Fruit fly (Drosophila melanogaster) whole organism, embryonic: ENCODE data around the gene wda.

Experiments used
- Bdp1 ChIP-seq: fragments of 200-800 bp; sonication (Bioruptor generic); optimal IDR thresholded peaks from 3 replicates; lab custom pipeline; 2016; ENCODE audit warnings: missing biosample characterization, missing genetic modification characterization
- Blimp-1 ChIP-seq: fragments of 200-800 bp; sonication (Bioruptor generic); optimal IDR thresholded peaks from 3 replicates; lab custom pipeline; 2018; ENCODE audit warnings: missing biosample characterization, missing genetic modification characterization, mild to moderate bottlenecking, moderate library complexity, missing genetic modification reagents
- CG10543 ChIP-seq: fragments of 200-800 bp; sonication (Bioruptor generic); optimal IDR thresholded peaks from 3 replicates; lab custom pipeline; 2017; ENCODE audit warnings: missing biosample characterization, mild to moderate bottlenecking, missing genetic modification characterization, moderate library complexity
- CG10565 ChIP-seq: fragments of 200-800 bp; sonication (Bioruptor generic); optimal IDR thresholded peaks from 3 replicates; lab custom pipeline; 2016; ENCODE audit warnings: missing biosample characterization, mild to moderate bottlenecking, missing genetic modification characterization
- CG12155 ChIP-seq: fragments of 200-800 bp; sonication (Bioruptor generic); optimal IDR thresholded peaks from 3 replicates; lab custom pipeline; 2016; ENCODE audit warnings: missing biosample characterization, missing genetic modification characterization
- CG12659 ChIP-seq: fragments of 200-800 bp; sonication (Bioruptor generic); optimal IDR thresholded peaks from 3 replicates; lab custom pipeline; 2017; ENCODE audit warnings: mild to moderate bottlenecking, missing biosample characterization, missing genetic modification reagents, missing genetic modification characterization
- CG12769 ChIP-seq: fragments of 200-800 bp; sonication (Bioruptor generic); optimal IDR thresholded peaks from 2 replicates; lab custom pipeline; 2019; ENCODE audit warnings: missing biosample characterization, mild to moderate bottlenecking, missing genetic modification characterization, moderate library complexity
- CG17328 ChIP-seq: fragments of 200-800 bp; sonication (Bioruptor generic); IDR thresholded peaks from 2 replicates; pipeline ENCODE4 v1.3.6; 2022; ENCODE audit warnings: missing biosample characterization, missing genetic modification characterization
- CG2129 ChIP-seq: fragments of 200-800 bp; sonication (Bioruptor generic); IDR thresholded peaks from 2 replicates; pipeline ENCODE4 v1.3.6; 2022; ENCODE audit warnings: missing biosample characterization, missing genetic modification characterization; ENCODE audit not compliant: partially characterized antibody
- CG3281 ChIP-seq: fragments of 200-800 bp; sonication (Bioruptor generic); optimal IDR thresholded peaks from 3 replicates; lab custom pipeline; 2017; ENCODE audit warnings: missing biosample characterization, mild to moderate bottlenecking, missing genetic modification characterization
- CG4328 ChIP-seq: fragments of 200-800 bp; sonication (Bioruptor generic); optimal IDR thresholded peaks from 3 replicates; lab custom pipeline; 2017; ENCODE audit warnings: missing biosample characterization, missing genetic modification reagents, missing genetic modification characterization
- CG4730 ChIP-seq: fragments of 200-800 bp; sonication (Bioruptor generic); IDR thresholded peaks from 2 replicates; pipeline ENCODE4 v1.3.6; 2022; ENCODE audit warnings: missing biosample characterization, missing genetic modification characterization
- CG6175 ChIP-seq: fragments of 200-800 bp; sonication (Bioruptor generic); IDR thresholded peaks from 3 replicates; pipeline ENCODE4 v1.3.6; 2022; ENCODE audit warnings: missing biosample characterization, missing genetic modification characterization
- CG7928 ChIP-seq: fragments of 200-800 bp; sonication (Bioruptor generic); optimal IDR thresholded peaks from 2 replicates; lab custom pipeline; 2017; ENCODE audit warnings: missing biosample characterization, mild to moderate bottlenecking, missing genetic modification characterization
- CG9932 ChIP-seq: fragments of 200-800 bp; sonication (Bioruptor generic); IDR thresholded peaks from 2 replicates; pipeline ENCODE4 v1.3.6; 2022; ENCODE audit warnings: missing biosample characterization, missing genetic modification characterization
- CoRest ChIP-seq: fragments of 200-800 bp; sonication (Bioruptor generic); optimal IDR thresholded peaks from 3 replicates; lab custom pipeline; 2018; ENCODE audit warnings: missing biosample characterization, mild to moderate bottlenecking, missing genetic modification characterization, moderate library complexity
- Dek ChIP-seq: fragments of 200-800 bp; sonication (Bioruptor generic); optimal IDR thresholded peaks from 3 replicates; lab custom pipeline; 2019; ENCODE audit warnings: missing biosample characterization, mild to moderate bottlenecking, missing genetic modification characterization, moderate library complexity
- Doc3 ChIP-seq: fragments of 200-800 bp; sonication (Bioruptor generic); IDR thresholded peaks from 3 replicates; pipeline ENCODE4 v1.3.6; 2022; ENCODE audit warnings: missing biosample characterization, missing genetic modification characterization; ENCODE audit not compliant: partially characterized antibody
- Drgx ChIP-seq: fragments of 200-800 bp; sonication (Bioruptor generic); IDR thresholded peaks from 2 replicates; pipeline ENCODE4 v1.3.6; 2022; ENCODE audit warnings: missing biosample characterization, missing genetic modification characterization
- Ets65A ChIP-seq: fragments of 200-800 bp; sonication (Bioruptor generic); peaks from one replicate; lab custom pipeline; 2016; ENCODE audit warnings: missing biosample characterization, missing genetic modification characterization
- HLH54F ChIP-seq: fragments of 200-800 bp; sonication (Bioruptor generic); optimal IDR thresholded peaks from 3 replicates; lab custom pipeline; 2016; ENCODE audit warnings: missing biosample characterization, missing genetic modification characterization
- Hr3 ChIP-seq: fragments of 200-800 bp; sonication (Bioruptor generic); optimal IDR thresholded peaks from 3 replicates; lab custom pipeline; 2016; ENCODE audit warnings: missing biosample characterization, missing genetic modification characterization
- Hr39 ChIP-seq: fragments of >200 bp; optimal IDR thresholded peaks from 2 replicates; lab custom pipeline; 2017
- Ptx1 ChIP-seq: fragments of 200-800 bp; sonication (Bioruptor generic); IDR thresholded peaks from 2 replicates; pipeline ENCODE4 v1.3.6; 2022; ENCODE audit warnings: missing biosample characterization, missing genetic modification characterization
- Rfx ChIP-seq: fragments of 200-800 bp; sonication (Bioruptor generic); IDR thresholded peaks from 2 replicates; pipeline ENCODE4 v1.3.6; 2022; ENCODE audit warnings: missing biosample characterization, missing genetic modification characterization
- Spps ChIP-seq: fragments of 200-800 bp; sonication (Bioruptor generic); optimal IDR thresholded peaks from 2 replicates; lab custom pipeline; 2018; ENCODE audit warnings: missing biosample characterization, mild to moderate bottlenecking, missing genetic modification characterization
- abd-A ChIP-seq: fragments of 200-800 bp; sonication (Bioruptor generic); optimal IDR thresholded peaks from 3 replicates; lab custom pipeline; 2019; ENCODE audit warnings: missing biosample characterization, mild to moderate bottlenecking, missing genetic modification characterization, moderate library complexity
- amos ChIP-seq: fragments of 200-800 bp; sonication (Bioruptor generic); IDR thresholded peaks from 2 replicates; pipeline ENCODE4 v1.3.6; 2022; ENCODE audit warnings: missing biosample characterization, missing genetic modification characterization; ENCODE audit not compliant: partially characterized antibody
- br ChIP-seq: fragments of >200 bp; optimal IDR thresholded peaks from 2 replicates; lab custom pipeline; 2017
- chinmo ChIP-seq: fragments of 200-800 bp; sonication (Bioruptor generic); IDR thresholded peaks from 4 replicates; pipeline ENCODE4 v1.3.6; 2022; ENCODE audit warnings: missing biosample characterization, missing genetic modification characterization; ENCODE audit not compliant: partially characterized antibody
- crol ChIP-seq: fragments of 200-800 bp; sonication (Bioruptor generic); IDR thresholded peaks from 2 replicates; pipeline ENCODE4 v1.3.6; 2022; ENCODE audit warnings: missing biosample characterization, missing genetic modification characterization
- crp ChIP-seq, 2 experiments: fragments of 200-800 bp; sonication (Bioruptor generic); optimal IDR thresholded peaks; 2 replicates in 1 of 2; 3 replicates in 1 of 2; lab custom pipeline; 2017; ENCODE audit warnings: missing biosample characterization in 2 of 2, missing genetic modification characterization in 2 of 2, mild to moderate bottlenecking in 1 of 2, moderate library complexity in 1 of 2
- dan ChIP-seq: fragments of 200-800 bp; sonication (Bioruptor generic); IDR thresholded peaks from 2 replicates; pipeline ENCODE4 v1.3.6; 2022; ENCODE audit warnings: missing biosample characterization, missing genetic modification characterization
- dpn ChIP-seq, 2 experiments: fragments of 200-800 bp; sonication (Bioruptor generic); optimal IDR thresholded peaks; 3 replicates each; lab custom pipeline; 2016; ENCODE audit warnings: missing biosample characterization in 2 of 2, missing genetic modification characterization in 2 of 2
- hb ChIP-seq: fragments of 200-800 bp; sonication (Bioruptor generic); IDR thresholded peaks from 3 replicates; pipeline ENCODE4 v1.3.6; 2022; ENCODE audit warnings: missing biosample characterization, missing genetic modification characterization; ENCODE audit not compliant: partially characterized antibody
- lilli ChIP-seq: fragments of 200-800 bp; sonication (Bioruptor generic); optimal IDR thresholded peaks from 3 replicates; lab custom pipeline; 2016; ENCODE audit warnings: missing biosample characterization, missing genetic modification characterization
- mirr ChIP-seq: fragments of 200-800 bp; sonication (Bioruptor generic); optimal IDR thresholded peaks from 3 replicates; lab custom pipeline; 2018; ENCODE audit warnings: missing biosample characterization, mild to moderate bottlenecking, missing genetic modification characterization
- oc ChIP-seq: fragments of 200-800 bp; sonication (Bioruptor generic); optimal IDR thresholded peaks from 2 replicates; lab custom pipeline; 2018; ENCODE audit warnings: missing biosample characterization, mild to moderate bottlenecking, missing genetic modification characterization, moderate library complexity
- otp ChIP-seq: fragments of 200-800 bp; sonication (Bioruptor generic); IDR thresholded peaks from 3 replicates; pipeline ENCODE4, ENCODE4 v1.3.6; 2022; ENCODE audit warnings: missing biosample characterization, missing genetic modification characterization
- row ChIP-seq: fragments of 200-800 bp; sonication (Bioruptor generic); IDR thresholded peaks from 3 replicates; pipeline ENCODE4 v1.3.6; 2022; ENCODE audit warnings: missing biosample characterization, missing genetic modification characterization
- sob ChIP-seq: fragments of 200-800 bp; sonication (Bioruptor generic); IDR thresholded peaks from 2 replicates; pipeline ENCODE4 v1.3.6; 2022; ENCODE audit warnings: missing biosample characterization, missing genetic modification characterization
- sqz ChIP-seq: fragments of 200-800 bp; sonication (Bioruptor generic); optimal IDR thresholded peaks from 3 replicates; lab custom pipeline; 2018; ENCODE audit warnings: missing biosample characterization, mild to moderate bottlenecking, missing genetic modification characterization
- sr ChIP-seq: fragments of 200-800 bp; sonication (Bioruptor generic); IDR thresholded peaks from 3 replicates; pipeline ENCODE4 v1.3.6; 2022; ENCODE audit warnings: missing biosample characterization, missing genetic modification characterization
- stc ChIP-seq: fragments of 200-800 bp; sonication (Bioruptor generic); IDR thresholded peaks from 2 replicates; pipeline ENCODE4 v1.3.6; 2022; ENCODE audit warnings: missing biosample characterization, missing genetic modification characterization
- tup ChIP-seq: fragments of 200-800 bp; sonication (Bioruptor generic); optimal IDR thresholded peaks from 2 replicates; lab custom pipeline; 2016; ENCODE audit warnings: missing biosample characterization, mild to moderate bottlenecking, missing genetic modification characterization, moderate library complexity
- tx ChIP-seq: fragments of 200-800 bp; sonication (Bioruptor generic); optimal IDR thresholded peaks from 2 replicates; lab custom pipeline; 2016; ENCODE audit warnings: missing biosample characterization, missing genetic modification characterization
- unc-4 ChIP-seq: fragments of 200-800 bp; sonication (Bioruptor generic); IDR thresholded peaks from 2 replicates; pipeline ENCODE4 v1.3.6; 2022; ENCODE audit warnings: missing biosample characterization, missing genetic modification characterization; ENCODE audit not compliant: partially characterized antibody
- vnd ChIP-seq: fragments of 200-800 bp; sonication (Bioruptor generic); IDR thresholded peaks from 3 replicates; pipeline ENCODE4 v1.3.6; 2022; ENCODE audit warnings: missing biosample characterization, missing genetic modification characterization; ENCODE audit not compliant: partially characterized antibody
- vvl ChIP-seq: fragments of 200-800 bp; sonication (Bioruptor generic); IDR thresholded peaks from 2 replicates; pipeline ENCODE4 v1.3.6; 2022; ENCODE audit warnings: missing biosample characterization, missing genetic modification characterization
- zfh2 ChIP-seq: fragments of 200-800 bp; sonication (Bioruptor generic); optimal IDR thresholded peaks from 2 replicates; lab custom pipeline; 2016; ENCODE audit warnings: missing biosample characterization, missing genetic modification characterization

wda gene

DNA sequence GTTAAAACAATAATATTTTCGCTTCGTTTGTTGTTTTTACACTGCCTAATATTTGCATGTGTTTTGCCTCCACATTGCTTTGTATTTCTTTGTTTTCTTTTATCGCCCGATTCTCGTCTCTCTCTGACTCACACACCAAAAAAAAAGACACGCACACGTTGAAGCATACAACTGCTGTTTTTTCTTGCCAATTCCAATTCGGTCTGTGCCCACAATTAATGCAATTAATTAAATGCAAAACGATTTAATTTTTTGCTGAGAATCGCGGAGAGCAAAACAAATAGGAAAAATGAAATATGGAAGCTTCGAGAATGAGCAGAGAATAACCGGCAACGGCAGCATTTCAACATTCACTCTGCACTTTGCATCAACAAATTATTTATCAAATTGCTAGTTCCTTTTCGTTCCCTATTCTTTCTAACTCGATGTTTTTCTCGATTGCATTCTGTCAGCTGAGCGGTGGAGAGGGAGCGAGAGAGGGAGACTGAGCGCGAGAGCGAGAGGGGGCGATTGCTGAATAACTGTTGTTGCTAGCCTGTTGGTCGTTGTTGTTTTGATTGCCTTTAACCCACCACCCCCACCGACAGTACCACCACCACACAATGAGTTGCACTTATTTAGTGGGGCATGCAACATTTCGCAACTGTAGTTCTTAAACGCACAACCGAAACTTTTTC, 36.7 kb downstream of the wda start (continued):
- no peak for TF ChIP-seq unc-4 (GFP tag; lab: Robert Waterston, UW)
- no peak for TF ChIP-seq Blimp-1
- no peak for TF ChIP-seq tup (GFP tag; lab: Kevin White, UChicago)
- TF ChIP-seq tx (GFP tag; lab: Kevin White, UChicago): no peak
- no peak for TF ChIP-seq HLH54F (GFP tag; lab: Kevin White, UChicago)
- no peak for TF ChIP-seq lilli (GFP tag; lab: Kevin White, UChicago)
- TF ChIP-seq dpn (GFP tag; optimal IDR thresholded peaks at IDR 0.05; lab: Kevin White, UChicago): no peak
- no peak for TF ChIP-seq br
- TF ChIP-seq CG10543 (GFP tag; lab: Kevin White, UChicago): no peak
- TF ChIP-seq CG17328 (GFP tag; lab: Robert Waterston, UW): no peak
- TF ChIP-seq stc (GFP tag; lab: Robert Waterston, UW): 0 out of 2 replicates have a peak, but pooled peaks have one; percentile 13
- peak; percentile 8 for TF ChIP-seq CG12769 (tag; lab: Kevin White, UChicago)
- no peak for TF ChIP-seq dan (GFP tag; lab: Robert Waterston, UW)
- no peak for TF ChIP-seq CG12659
- TF ChIP-seq amos (GFP tag; lab: Robert Waterston, UW): no peak
- no peak for TF ChIP-seq oc
- TF ChIP-seq CG9932 (GFP tag; lab: Robert Waterston, UW): 0 out of 2 replicates have a peak, but pooled peaks have one; percentile 12
- no peak for TF ChIP-seq CG10565
- TF ChIP-seq CG2129 (GFP tag; lab: Robert Waterston, UW): no peak
- TF ChIP-seq Rfx (GFP tag; lab: Robert Waterston, UW): no peak
- no peak for TF ChIP-seq CG12155 (GFP tag; lab: Kevin White, UChicago)
- peak; percentile 37 for TF ChIP-seq sqz (GFP tag; lab: Kevin White, UChicago)
- no peak for TF ChIP-seq sob (GFP tag; lab: Robert Waterston, UW)
- no peak for TF ChIP-seq Hr39
- TF ChIP-seq CG6175 (GFP tag; lab: Robert Waterston, UW): 0 out of 3 replicates have a peak, but pooled peaks have one; percentile 47
- TF ChIP-seq otp (GFP tag; lab: Robert Waterston, UW): no peak
- TF ChIP-seq vnd: no peak
- peak; percentile 36 for TF ChIP-seq CG3281
- no peak for TF ChIP-seq Ets65A (GFP tag; lab: Kevin White, UChicago)
- no peak for TF ChIP-seq sr (GFP tag; lab: Robert Waterston, UW)
- TF ChIP-seq Ptx1: no peak
- TF ChIP-seq zfh2 (GFP tag; lab: Kevin White, UChicago): no peak
- TF ChIP-seq Hr3 (GFP tag; lab: Kevin White, UChicago): no peak
- peak in 1 of 2 experiments; percentile 66 for TF ChIP-seq crp (GFP tag; optimal IDR thresholded peaks at IDR 0.05; lab: Kevin White, UChicago)
- 0 out of 3 replicates have a peak, but pooled peaks have one; percentile 26 for TF ChIP-seq row (GFP tag; lab: Robert Waterston, UW)
- no peak for TF ChIP-seq CoRest (tag; lab: Kevin White, UChicago)
- TF ChIP-seq hb (GFP tag; lab: Robert Waterston, UW): no peak
- 0 out of 4 replicates have a peak, but pooled peaks have one; percentile 12 for TF ChIP-seq chinmo (GFP tag; lab: Robert Waterston, UW)
- TF ChIP-seq mirr: peak; percentile 16
- no peak for TF ChIP-seq Bdp1
- TF ChIP-seq Dek (tag; lab: Kevin White, UChicago): peak; percentile 4
- 0 out of 3 replicates have a peak, but pooled peaks have one; percentile 10 for TF ChIP-seq Doc3 (GFP tag; lab: Robert Waterston, UW)
- TF ChIP-seq vvl (GFP tag; lab: Robert Waterston, UW): 0 out of 2 replicates have a peak, but pooled peaks have one; percentile 15
- no peak; the same call in 1 of the 2 replicates for TF ChIP-seq Drgx
- no peak for TF ChIP-seq CG7928
- no peak for TF ChIP-seq CG4328 (GFP tag; lab: Kevin White, UChicago)
- peak; percentile 61 for TF ChIP-seq crol (GFP tag; lab: Robert Waterston, UW)
- TF ChIP-seq abd-A: no peak
- TF ChIP-seq Spps (tag; lab: Kevin White, UChicago): no peak
- TF ChIP-seq CG4730 (GFP tag; lab: Robert Waterston, UW): no peak
